Worm (Caenorhabditis elegans) whole organism, L1 larva: ENCODE data around the gene C06G4.6.

ENCODE experiments used
- C16A3.4 ChIP-seq: fragments of 150-350 bp; optimal IDR thresholded peaks from 2 replicates; lab custom pipeline; 2014; ENCODE audit warnings: missing biosample characterization, missing genetic modification characterization
- F16B12.6 ChIP-seq: fragments of 150-350 bp; optimal IDR thresholded peaks from 2 replicates; lab custom pipeline; 2014; ENCODE audit warnings: missing biosample characterization, missing genetic modification characterization
- aha-1 ChIP-seq: fragments of 150-350 bp; optimal IDR thresholded peaks from 2 replicates; lab custom pipeline; 2014; ENCODE audit warnings: missing biosample characterization, missing genetic modification characterization
- alr-1 ChIP-seq: fragments of 200-800 bp; sonication (Bioruptor generic); optimal IDR thresholded peaks from 2 replicates; lab custom pipeline; 2018; ENCODE audit warnings: borderline replicate concordance, mild to moderate bottlenecking, missing genetic modification characterization, missing compliant biosample characterization
- aly-2 ChIP-seq: fragments of 150-350 bp; optimal IDR thresholded peaks from 2 replicates; lab custom pipeline; 2014; ENCODE audit warnings: missing biosample characterization, missing genetic modification characterization
- ceh-63 ChIP-seq: fragments of 200-800 bp; sonication (Bioruptor generic); optimal IDR thresholded peaks from 2 replicates; lab custom pipeline; 2018; ENCODE audit warnings: mild to moderate bottlenecking, missing genetic modification characterization, missing compliant biosample characterization
- ceh-8 ChIP-seq: fragments of 200-800 bp; sonication (Bioruptor generic); optimal IDR thresholded peaks from 2 replicates; lab custom pipeline; 2018; ENCODE audit warnings: mild to moderate bottlenecking, missing genetic modification characterization, moderate library complexity, missing compliant biosample characterization
- ceh-82 ChIP-seq, 3 experiments: fragments of 150-350 bp in 1 of 3; sonication (generic microtip) in 2 of 3; optimal IDR thresholded peaks; 2 replicates each; lab custom pipeline; 2014 to 2017; ENCODE audit warnings: missing biosample characterization in 3 of 3, missing genetic modification characterization in 3 of 3
- ceh-90 ChIP-seq: sonication (generic microtip); optimal IDR thresholded peaks from 2 replicates; lab custom pipeline; 2016; ENCODE audit warnings: missing genetic modification characterization, missing compliant biosample characterization
- dsc-1 ChIP-seq: sonication (generic microtip); optimal IDR thresholded peaks from 2 replicates; lab custom pipeline; 2016; ENCODE audit warnings: mild to moderate bottlenecking, missing genetic modification characterization, missing compliant biosample characterization
- efl-1 ChIP-seq, 4 experiments: fragments of 150-350 bp; optimal IDR thresholded peaks in 3 of 4; peaks in 1 of 4; 1 replicate in 1 of 4; 2 replicates in 3 of 4; lab custom pipeline; 2014; ENCODE audit warnings: missing biosample characterization in 2 of 4, missing genetic modification characterization in 2 of 4, missing genetic modification reagents in 2 of 4
- egl-13 ChIP-seq: sonication (generic microtip); optimal IDR thresholded peaks from 2 replicates; lab custom pipeline; 2016; ENCODE audit warnings: missing genotype, missing genetic modification reagents, missing genetic modification characterization, missing compliant biosample characterization
- egl-27 ChIP-seq, 2 experiments: fragments of 150-350 bp in 1 of 2; sonication (generic microtip); optimal IDR thresholded peaks; 3 replicates each; lab custom pipeline; 2017 to 2018; ENCODE audit warnings: missing biosample characterization in 2 of 2, missing genetic modification characterization in 2 of 2, missing genetic modification reagents in 2 of 2
- elt-3 ChIP-seq, 6 experiments: fragments of 150-350 bp in 1 of 6; sonication (generic microtip); optimal IDR thresholded peaks; 2 replicates each; lab custom pipeline; 2017 to 2018; ENCODE audit warnings: missing biosample characterization in 6 of 6, missing genetic modification characterization in 6 of 6, inconsistent platforms in 1 of 6
- fkh-10 ChIP-seq: sonication (generic microtip); optimal IDR thresholded peaks from 2 replicates; lab custom pipeline; 2017; ENCODE audit warnings: missing biosample characterization, missing genetic modification reagents, missing genetic modification characterization
- fkh-4 ChIP-seq: sonication (generic microtip); optimal IDR thresholded peaks from 2 replicates; lab custom pipeline; 2016; ENCODE audit warnings: missing compliant biosample characterization, missing genetic modification characterization, borderline replicate concordance
- hlh-17 ChIP-seq: fragments of 200-800 bp; sonication (Bioruptor generic); optimal IDR thresholded peaks from 2 replicates; lab custom pipeline; 2018; ENCODE audit warnings: missing genetic modification characterization, mild to moderate bottlenecking, missing compliant biosample characterization, moderate library complexity, borderline replicate concordance
- hpl-2 ChIP-seq: fragments of 150-350 bp; optimal IDR thresholded peaks from 2 replicates; lab custom pipeline; 2014; ENCODE audit warnings: missing biosample characterization, missing genetic modification reagents, missing genetic modification characterization
- jun-1 ChIP-seq: fragments of 150-350 bp; optimal IDR thresholded peaks from 2 replicates; lab custom pipeline; 2014; ENCODE audit warnings: missing biosample characterization, missing genetic modification reagents, missing genetic modification characterization
- lin-13 ChIP-seq: fragments of 150-350 bp; optimal IDR thresholded peaks from 2 replicates; lab custom pipeline; 2014; ENCODE audit warnings: missing biosample characterization, missing genetic modification reagents, missing genetic modification characterization
- lin-15B ChIP-seq: fragments of 150-350 bp; sonication (generic microtip); optimal IDR thresholded peaks from 3 replicates; lab custom pipeline; 2014; ENCODE audit warnings: missing biosample characterization, missing genetic modification characterization
- lir-3 ChIP-seq: sonication (generic microtip); optimal IDR thresholded peaks from 2 replicates; lab custom pipeline; 2016; ENCODE audit warnings: mild to moderate bottlenecking, missing genetic modification characterization, moderate library complexity, missing compliant biosample characterization; ENCODE audit not compliant: poor library complexity
- mdl-1 ChIP-seq, 2 experiments: fragments of 150-350 bp; optimal IDR thresholded peaks; 2 replicates each; lab custom pipeline; 2014 to 2017; ENCODE audit warnings: missing biosample characterization in 2 of 2, missing genetic modification characterization in 2 of 2, inconsistent platforms in 1 of 2
- mef-2 ChIP-seq: fragments of 150-350 bp; optimal IDR thresholded peaks from 2 replicates; lab custom pipeline; 2014; ENCODE audit warnings: missing biosample characterization, missing genetic modification characterization
- mep-1 ChIP-seq: fragments of 150-350 bp; optimal IDR thresholded peaks from 2 replicates; lab custom pipeline; 2014; ENCODE audit warnings: missing biosample characterization, missing genetic modification characterization
- nhr-237 ChIP-seq: fragments of 150-350 bp; optimal IDR thresholded peaks from 2 replicates; lab custom pipeline; 2014; ENCODE audit warnings: missing biosample characterization, missing genetic modification characterization
- nhr-28 ChIP-seq: fragments of 150-350 bp; optimal IDR thresholded peaks from 2 replicates; lab custom pipeline; 2014; ENCODE audit warnings: missing biosample characterization, missing genetic modification characterization
- nhr-47 ChIP-seq: sonication (generic microtip); optimal IDR thresholded peaks from 2 replicates; lab custom pipeline; 2016; ENCODE audit warnings: mild to moderate bottlenecking, missing genetic modification characterization, moderate library complexity, missing compliant biosample characterization
- nhr-71 ChIP-seq: sonication (generic microtip); optimal IDR thresholded peaks from 2 replicates; lab custom pipeline; 2016; ENCODE audit warnings: mild to moderate bottlenecking, missing genetic modification characterization, moderate library complexity, missing compliant biosample characterization
- nhr-77 ChIP-seq: fragments of 150-350 bp; optimal IDR thresholded peaks from 2 replicates; lab custom pipeline; 2014; ENCODE audit warnings: missing biosample characterization, missing genetic modification characterization
- pag-3 ChIP-seq: sonication (generic microtip); optimal IDR thresholded peaks from 2 replicates; lab custom pipeline; 2017; ENCODE audit warnings: missing genetic modification characterization, mild to moderate bottlenecking, missing compliant biosample characterization, antibody characterized with exemption, borderline replicate concordance; ENCODE audit not compliant: insufficient read depth
- pqm-1 ChIP-seq: sonication (generic microtip); optimal IDR thresholded peaks from 3 replicates; lab custom pipeline; 2017; ENCODE audit warnings: missing biosample characterization, missing genetic modification characterization
- skn-1 ChIP-seq: fragments of 150-350 bp; optimal IDR thresholded peaks from 2 replicates; lab custom pipeline; 2014; ENCODE audit warnings: missing biosample characterization, missing genetic modification characterization
- snpc-4 ChIP-seq: fragments of 150-350 bp; optimal IDR thresholded peaks from 2 replicates; lab custom pipeline; 2014; ENCODE audit warnings: missing biosample characterization, missing genetic modification characterization
- snu-23 ChIP-seq: sonication (generic microtip); optimal IDR thresholded peaks from 2 replicates; lab custom pipeline; 2016; ENCODE audit warnings: missing genetic modification characterization, missing compliant biosample characterization
- sox-4 ChIP-seq: sonication (generic microtip); optimal IDR thresholded peaks from 2 replicates; lab custom pipeline; 2016; ENCODE audit warnings: missing genetic modification characterization, missing compliant biosample characterization
- swsn-7 ChIP-seq: sonication (generic microtip); optimal IDR thresholded peaks from 2 replicates; lab custom pipeline; 2016; ENCODE audit warnings: missing genetic modification characterization, missing compliant biosample characterization
- tbx-2 ChIP-seq: sonication (generic microtip); optimal IDR thresholded peaks from 2 replicates; lab custom pipeline; 2016; ENCODE audit warnings: missing genetic modification characterization, missing compliant biosample characterization
- unc-130 ChIP-seq: fragments of 150-350 bp; optimal IDR thresholded peaks from 2 replicates; lab custom pipeline; 2017; ENCODE audit warnings: missing biosample characterization, missing genetic modification characterization, inconsistent platforms
- unc-30 ChIP-seq: sonication (generic microtip); optimal IDR thresholded peaks from 2 replicates; lab custom pipeline; 2017; ENCODE audit warnings: missing biosample characterization, missing genetic modification characterization
- unc-62 ChIP-seq: fragments of 150-350 bp; optimal IDR thresholded peaks from 2 replicates; lab custom pipeline; 2014; ENCODE audit warnings: missing biosample characterization, missing genetic modification reagents, missing genetic modification characterization
- unc-86 ChIP-seq: sonication (generic microtip); optimal IDR thresholded peaks from 2 replicates; lab custom pipeline; 2016; ENCODE audit warnings: missing genetic modification characterization, missing compliant biosample characterization
- unc-98 ChIP-seq: fragments of 200-800 bp; sonication (Bioruptor generic); IDR thresholded peaks from 2 replicates; pipeline ENCODE4 v1.3.6; 2022; ENCODE audit warnings: missing genetic modification characterization, missing compliant biosample characterization
- vab-15 ChIP-seq: sonication (generic microtip); optimal IDR thresholded peaks from 2 replicates; lab custom pipeline; 2017; ENCODE audit warnings: missing genotype, mild to moderate bottlenecking, missing genetic modification characterization, missing compliant biosample characterization
- xbp-1 ChIP-seq: sonication (generic microtip); optimal IDR thresholded peaks from 2 replicates; lab custom pipeline; 2016; ENCODE audit warnings: missing genetic modification characterization, missing compliant biosample characterization
- zag-1 ChIP-seq: fragments of 150-350 bp; optimal IDR thresholded peaks from 2 replicates; lab custom pipeline; 2014; ENCODE audit warnings: missing biosample characterization, missing genetic modification characterization
- ztf-4 ChIP-seq: fragments of 150-350 bp; optimal IDR thresholded peaks from 2 replicates; lab custom pipeline; 2014; ENCODE audit warnings: missing biosample characterization, missing genetic modification characterization

C06G4.6 gene

ce11 chrIII:7977777-7978176 lies 26.4 kb upstream of the C06G4.6 start, which contains the start of gene C06G4.4:
Gene C06G4.4, minus strand, starts transcription at chrIII:7977812.
- no peak for TF ChIP-seq unc-86
- TF ChIP-seq nhr-28 (tag; lab: Kevin White, UChicago): no peak
- TF ChIP-seq jun-1 (tag; lab: Kevin White, UChicago): no peak

ce11 chrIII:7978289-7978688 lies 25.9 kb upstream of the C06G4.6 start:
- no peak for TF ChIP-seq egl-13 (tag; lab: Kevin White, UChicago)
- no peak for TF ChIP-seq fkh-4 (tag; lab: Kevin White, UChicago)
- TF ChIP-seq mep-1 (tag; lab: Kevin White, UChicago): peak; percentile 4
- no peak for TF ChIP-seq tbx-2 (tag; lab: Kevin White, UChicago)
- no peak for TF ChIP-seq C16A3.4 (tag; lab: Kevin White, UChicago)
- TF ChIP-seq efl-1 (optimal IDR thresholded peaks at IDR 0.05; lab: Kevin White, UChicago): no peak
- TF ChIP-seq efl-1 (GFP tag; optimal IDR thresholded peaks at IDR 0.05 in 1 of 2; lab: Kevin White, UChicago): peak in 1 of 2 experiments; percentile 40
- no peak for TF ChIP-seq nhr-28 (tag; lab: Kevin White, UChicago)
- no peak for TF ChIP-seq sox-4 (tag; lab: Kevin White, UChicago)
- TF ChIP-seq dsc-1 (tag; lab: Kevin White, UChicago): no peak
- TF ChIP-seq hlh-17 (GFP tag; lab: Kevin White, UChicago): no peak

ce11 chrIII:7978723-7979122 lies 25.5 kb upstream of the C06G4.6 start:
- TF ChIP-seq xbp-1 (tag; lab: Kevin White, UChicago): peak; percentile 37
- no peak for TF ChIP-seq unc-62
- no peak for TF ChIP-seq pqm-1 (tag; lab: Kevin White, UChicago)
- no peak for TF ChIP-seq mef-2
- peak; percentile 3 for TF ChIP-seq snpc-4 (tag; lab: Kevin White, UChicago)
- peak; percentile 51 for TF ChIP-seq tbx-2 (tag; lab: Kevin White, UChicago)
- no peak for TF ChIP-seq hpl-2 (GFP tag; lab: Kevin White, UChicago)
- peak; percentile 26 for TF ChIP-seq jun-1 (tag; lab: Kevin White, UChicago)
- peak; percentile 2 to 31 (median 5) for TF ChIP-seq ceh-82 (tag; optimal IDR thresholded peaks at IDR 0.05; lab: Kevin White, UChicago)
- TF ChIP-seq aly-2: no peak
- peak; percentile 3 for TF ChIP-seq unc-130 (tag; lab: Kevin White, UChicago)
- TF ChIP-seq unc-86: no peak
- TF ChIP-seq ceh-90 (tag; lab: Kevin White, UChicago): no peak
- TF ChIP-seq zag-1 (tag; lab: Kevin White, UChicago): no peak
- no peak for TF ChIP-seq egl-27 (tag; optimal IDR thresholded peaks at IDR 0.05; lab: Kevin White, UChicago)
- no peak for TF ChIP-seq alr-1
- peak; percentile 77 for TF ChIP-seq snu-23 (GFP tag; lab: Kevin White, UChicago)
- no peak for TF ChIP-seq mdl-1 (tag; optimal IDR thresholded peaks at IDR 0.05; lab: Kevin White, UChicago)
- TF ChIP-seq nhr-237 (tag; lab: Kevin White, UChicago): no peak
- TF ChIP-seq aha-1: no peak
- no peak for TF ChIP-seq unc-98 (GFP tag; lab: Robert Waterston, UW)
- peak; percentile 59 for TF ChIP-seq swsn-7
- no peak for TF ChIP-seq nhr-28 (tag; lab: Kevin White, UChicago)
- TF ChIP-seq F16B12.6 (tag; lab: Kevin White, UChicago): peak; percentile 40
- peak; percentile 33 for TF ChIP-seq lin-13 (GFP tag; lab: Kevin White, UChicago)
- peak; percentile 61 for TF ChIP-seq nhr-77 (tag; lab: Kevin White, UChicago)
- TF ChIP-seq pag-3 (tag; lab: Kevin White, UChicago): no peak
- TF ChIP-seq elt-3 (tag; optimal IDR thresholded peaks at IDR 0.05; lab: Kevin White, UChicago): peak in 1 of 6 experiments; percentile 57
- peak; percentile 11 for TF ChIP-seq skn-1 (tag; lab: Kevin White, UChicago)
- no peak for TF ChIP-seq lir-3
- TF ChIP-seq ztf-4 (tag; lab: Kevin White, UChicago): no peak
- TF ChIP-seq nhr-47: peak; percentile 60
- TF ChIP-seq vab-15 (tag; lab: Kevin White, UChicago): no peak
- TF ChIP-seq mep-1 (tag; lab: Kevin White, UChicago): peak; percentile 58
- TF ChIP-seq lin-15B (tag; lab: Kevin White, UChicago): no peak
- no peak for TF ChIP-seq unc-30
- TF ChIP-seq nhr-71 (tag; lab: Kevin White, UChicago): peak; percentile 74
- TF ChIP-seq fkh-10 (GFP tag; lab: Kevin White, UChicago): no peak
- no peak for TF ChIP-seq sox-4 (tag; lab: Kevin White, UChicago)
- no peak for TF ChIP-seq ceh-8 (GFP tag; lab: Kevin White, UChicago)
- TF ChIP-seq ceh-63 (GFP tag; lab: Kevin White, UChicago): no peak
